Worm (Caenorhabditis elegans) whole organism, L1 larva: ENCODE results near the gene aagr-1.

Experiments
- C04F5.9 ChIP-seq: sonication (generic microtip); optimal IDR thresholded peaks from 2 replicates; lab custom pipeline; 2016; ENCODE audit warnings: missing genetic modification characterization, missing compliant biosample characterization
- aha-1 ChIP-seq: fragments of 150-350 bp; optimal IDR thresholded peaks from 2 replicates; lab custom pipeline; 2014; ENCODE audit warnings: missing biosample characterization, missing genetic modification characterization
- alr-1 ChIP-seq: fragments of 200-800 bp; sonication (Bioruptor generic); optimal IDR thresholded peaks from 2 replicates; lab custom pipeline; 2018; ENCODE audit warnings: borderline replicate concordance, mild to moderate bottlenecking, missing genetic modification characterization, missing compliant biosample characterization
- aly-2 ChIP-seq: fragments of 150-350 bp; optimal IDR thresholded peaks from 2 replicates; lab custom pipeline; 2014; ENCODE audit warnings: missing biosample characterization, missing genetic modification characterization
- ama-1 ChIP-seq: fragments of 150-350 bp; optimal IDR thresholded peaks from 2 replicates; lab custom pipeline; 2014
- blmp-1 ChIP-seq: fragments of 150-350 bp; optimal IDR thresholded peaks from 2 replicates; lab custom pipeline; 2014; ENCODE audit warnings: missing biosample characterization, missing genetic modification characterization
- ceh-63 ChIP-seq: fragments of 200-800 bp; sonication (Bioruptor generic); optimal IDR thresholded peaks from 2 replicates; lab custom pipeline; 2018; ENCODE audit warnings: mild to moderate bottlenecking, missing genetic modification characterization, missing compliant biosample characterization
- ceh-82 ChIP-seq, 3 experiments: fragments of 150-350 bp in 1 of 3; sonication (generic microtip) in 2 of 3; optimal IDR thresholded peaks; 2 replicates each; lab custom pipeline; 2014 to 2017; ENCODE audit warnings: missing biosample characterization in 3 of 3, missing genetic modification characterization in 3 of 3
- dpl-1 ChIP-seq, 3 experiments: fragments of 150-350 bp in 2 of 3; sonication (generic microtip) in 1 of 3; optimal IDR thresholded peaks; 2 replicates each; lab custom pipeline; 2014 to 2017; ENCODE audit warnings: missing biosample characterization in 3 of 3, missing genetic modification characterization in 3 of 3, missing genetic modification reagents in 3 of 3
- dsc-1 ChIP-seq: sonication (generic microtip); optimal IDR thresholded peaks from 2 replicates; lab custom pipeline; 2016; ENCODE audit warnings: mild to moderate bottlenecking, missing genetic modification characterization, missing compliant biosample characterization
- efl-1 ChIP-seq, 4 experiments: fragments of 150-350 bp; optimal IDR thresholded peaks in 3 of 4; peaks in 1 of 4; 1 replicate in 1 of 4; 2 replicates in 3 of 4; lab custom pipeline; 2014; ENCODE audit warnings: missing biosample characterization in 2 of 4, missing genetic modification characterization in 2 of 4, missing genetic modification reagents in 2 of 4
- efl-3 ChIP-seq: fragments of 200-800 bp; sonication (Bioruptor generic); optimal IDR thresholded peaks from 2 replicates; lab custom pipeline; 2018; ENCODE audit warnings: mild to moderate bottlenecking, missing genetic modification characterization, missing compliant biosample characterization
- egl-13 ChIP-seq: sonication (generic microtip); optimal IDR thresholded peaks from 2 replicates; lab custom pipeline; 2016; ENCODE audit warnings: missing genotype, missing genetic modification reagents, missing genetic modification characterization, missing compliant biosample characterization
- elt-3 ChIP-seq, 6 experiments: fragments of 150-350 bp in 1 of 6; sonication (generic microtip); optimal IDR thresholded peaks; 2 replicates each; lab custom pipeline; 2017 to 2018; ENCODE audit warnings: missing biosample characterization in 6 of 6, missing genetic modification characterization in 6 of 6, inconsistent platforms in 1 of 6
- fkh-4 ChIP-seq: sonication (generic microtip); optimal IDR thresholded peaks from 2 replicates; lab custom pipeline; 2016; ENCODE audit warnings: missing compliant biosample characterization, missing genetic modification characterization, borderline replicate concordance
- fkh-8 ChIP-seq: sonication (generic microtip); optimal IDR thresholded peaks from 2 replicates; lab custom pipeline; 2016; ENCODE audit warnings: mild to moderate bottlenecking, missing genetic modification characterization, missing compliant biosample characterization
- fos-1 ChIP-seq: fragments of 150-350 bp; optimal IDR thresholded peaks from 2 replicates; lab custom pipeline; 2014; ENCODE audit warnings: missing biosample characterization, missing genetic modification characterization
- hlh-4 ChIP-seq: sonication (generic microtip); optimal IDR thresholded peaks from 2 replicates; lab custom pipeline; 2016; ENCODE audit warnings: mild to moderate bottlenecking, missing genetic modification characterization, missing compliant biosample characterization
- hpl-2 ChIP-seq: fragments of 150-350 bp; optimal IDR thresholded peaks from 2 replicates; lab custom pipeline; 2014; ENCODE audit warnings: missing biosample characterization, missing genetic modification reagents, missing genetic modification characterization
- irx-1 ChIP-seq: sonication (generic microtip); optimal IDR thresholded peaks from 2 replicates; lab custom pipeline; 2016; ENCODE audit warnings: missing genetic modification characterization, missing compliant biosample characterization
- isw-1 ChIP-seq: fragments of 200-800 bp; sonication (Bioruptor generic); IDR thresholded peaks from 2 replicates; pipeline ENCODE4 v1.3.6; 2022; ENCODE audit warnings: missing genetic modification characterization, missing compliant biosample characterization
- lin-13 ChIP-seq: fragments of 150-350 bp; optimal IDR thresholded peaks from 2 replicates; lab custom pipeline; 2014; ENCODE audit warnings: missing biosample characterization, missing genetic modification reagents, missing genetic modification characterization
- lin-14 ChIP-seq: fragments of 200-800 bp; sonication (Bioruptor generic); optimal IDR thresholded peaks from 2 replicates; lab custom pipeline; 2018; ENCODE audit warnings: mild to moderate bottlenecking, missing genetic modification characterization, moderate library complexity, missing compliant biosample characterization
- lin-15B ChIP-seq: fragments of 150-350 bp; sonication (generic microtip); optimal IDR thresholded peaks from 3 replicates; lab custom pipeline; 2014; ENCODE audit warnings: missing biosample characterization, missing genetic modification characterization
- lin-35 ChIP-seq, 2 experiments: fragments of 150-350 bp; optimal IDR thresholded peaks; 2 replicates each; lab custom pipeline; 2014; ENCODE audit warnings: missing biosample characterization in 2 of 2, missing genetic modification characterization in 2 of 2, missing genetic modification reagents in 2 of 2
- lir-3 ChIP-seq: sonication (generic microtip); optimal IDR thresholded peaks from 2 replicates; lab custom pipeline; 2016; ENCODE audit warnings: mild to moderate bottlenecking, missing genetic modification characterization, moderate library complexity, missing compliant biosample characterization; ENCODE audit not compliant: poor library complexity
- lsy-2 ChIP-seq, 2 experiments: fragments of 150-350 bp; optimal IDR thresholded peaks; 2 replicates each; lab custom pipeline; 2014; ENCODE audit warnings: missing biosample characterization in 2 of 2, missing genetic modification characterization in 2 of 2
- mab-9 ChIP-seq: fragments of 200-800 bp; sonication (Bioruptor generic); IDR thresholded peaks from 2 replicates; pipeline ENCODE4 v1.3.6; 2022; ENCODE audit warnings: missing genetic modification reagents, missing genetic modification characterization, missing compliant biosample characterization
- mdl-1 ChIP-seq, 2 experiments: fragments of 150-350 bp; optimal IDR thresholded peaks; 2 replicates each; lab custom pipeline; 2014 to 2017; ENCODE audit warnings: missing biosample characterization in 2 of 2, missing genetic modification characterization in 2 of 2, inconsistent platforms in 1 of 2
- mef-2 ChIP-seq: fragments of 150-350 bp; optimal IDR thresholded peaks from 2 replicates; lab custom pipeline; 2014; ENCODE audit warnings: missing biosample characterization, missing genetic modification characterization
- mep-1 ChIP-seq: fragments of 150-350 bp; optimal IDR thresholded peaks from 2 replicates; lab custom pipeline; 2014; ENCODE audit warnings: missing biosample characterization, missing genetic modification characterization
- nhr-19 ChIP-seq: fragments of 200-800 bp; sonication (Bioruptor generic); conservative IDR thresholded peaks from 2 replicates; pipeline ENCODE4 v1.3.6; 2022; ENCODE audit warnings: missing genetic modification characterization, missing compliant biosample characterization
- nhr-237 ChIP-seq: fragments of 150-350 bp; optimal IDR thresholded peaks from 2 replicates; lab custom pipeline; 2014; ENCODE audit warnings: missing biosample characterization, missing genetic modification characterization
- nhr-28 ChIP-seq: fragments of 150-350 bp; optimal IDR thresholded peaks from 2 replicates; lab custom pipeline; 2014; ENCODE audit warnings: missing biosample characterization, missing genetic modification characterization
- nhr-76 ChIP-seq: sonication (generic microtip); optimal IDR thresholded peaks from 2 replicates; lab custom pipeline; 2017; ENCODE audit warnings: missing biosample characterization, missing genetic modification characterization
- nhr-77 ChIP-seq: fragments of 150-350 bp; optimal IDR thresholded peaks from 2 replicates; lab custom pipeline; 2014; ENCODE audit warnings: missing biosample characterization, missing genetic modification characterization
- nhr-90 ChIP-seq: sonication (generic microtip); optimal IDR thresholded peaks from 2 replicates; lab custom pipeline; 2016; ENCODE audit warnings: mild to moderate bottlenecking, missing genetic modification characterization, missing compliant biosample characterization; ENCODE audit not compliant: poor library complexity
- pax-3 ChIP-seq: fragments of 200-800 bp; sonication (Bioruptor generic); optimal IDR thresholded peaks from 2 replicates; lab custom pipeline; 2018; ENCODE audit warnings: mild to moderate bottlenecking, missing genetic modification characterization, moderate library complexity, missing compliant biosample characterization
- rnt-1 ChIP-seq: sonication (generic microtip); optimal IDR thresholded peaks from 2 replicates; lab custom pipeline; 2016; ENCODE audit warnings: mild to moderate bottlenecking, missing genetic modification characterization, moderate library complexity, missing compliant biosample characterization
- skn-1 ChIP-seq: fragments of 150-350 bp; optimal IDR thresholded peaks from 2 replicates; lab custom pipeline; 2014; ENCODE audit warnings: missing biosample characterization, missing genetic modification characterization
- snu-23 ChIP-seq: sonication (generic microtip); optimal IDR thresholded peaks from 2 replicates; lab custom pipeline; 2016; ENCODE audit warnings: missing genetic modification characterization, missing compliant biosample characterization
- sox-4 ChIP-seq: sonication (generic microtip); optimal IDR thresholded peaks from 2 replicates; lab custom pipeline; 2016; ENCODE audit warnings: missing genetic modification characterization, missing compliant biosample characterization
- sptf-1 ChIP-seq: fragments of 150-350 bp; optimal IDR thresholded peaks from 2 replicates; lab custom pipeline; 2014; ENCODE audit warnings: missing biosample characterization, missing genetic modification characterization
- sup-37 ChIP-seq: fragments of 200-800 bp; sonication (Bioruptor generic); optimal IDR thresholded peaks from 2 replicates; lab custom pipeline; 2018; ENCODE audit warnings: mild to moderate bottlenecking, missing genetic modification characterization, missing compliant biosample characterization
- swsn-7 ChIP-seq: sonication (generic microtip); optimal IDR thresholded peaks from 2 replicates; lab custom pipeline; 2016; ENCODE audit warnings: missing genetic modification characterization, missing compliant biosample characterization
- unc-130 ChIP-seq: fragments of 150-350 bp; optimal IDR thresholded peaks from 2 replicates; lab custom pipeline; 2017; ENCODE audit warnings: missing biosample characterization, missing genetic modification characterization, inconsistent platforms
- unc-30 ChIP-seq: sonication (generic microtip); optimal IDR thresholded peaks from 2 replicates; lab custom pipeline; 2017; ENCODE audit warnings: missing biosample characterization, missing genetic modification characterization
- unc-98 ChIP-seq: fragments of 200-800 bp; sonication (Bioruptor generic); IDR thresholded peaks from 2 replicates; pipeline ENCODE4 v1.3.6; 2022; ENCODE audit warnings: missing genetic modification characterization, missing compliant biosample characterization
- xbp-1 ChIP-seq: sonication (generic microtip); optimal IDR thresholded peaks from 2 replicates; lab custom pipeline; 2016; ENCODE audit warnings: missing genetic modification characterization, missing compliant biosample characterization

Gene aagr-1

DNA sequence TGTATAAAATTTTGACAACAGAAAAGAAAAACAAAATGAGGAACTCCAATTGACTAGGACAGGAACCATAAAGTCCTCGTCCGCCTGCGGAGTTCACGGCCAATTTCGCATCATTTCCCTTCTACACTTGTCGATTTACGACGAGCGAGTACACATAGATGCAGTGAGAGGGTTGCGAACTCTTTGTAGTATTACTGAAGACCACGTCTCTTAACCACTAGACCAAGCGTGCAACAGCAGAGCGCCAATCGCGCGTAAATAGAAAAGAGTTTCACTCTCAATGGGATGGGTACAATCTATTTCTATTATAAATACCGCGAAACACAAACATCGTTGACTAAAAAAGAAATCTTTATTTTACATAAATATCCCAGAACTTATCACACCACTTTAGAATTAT, 9.1 kb downstream of the aagr-1 start (continued):
- TF ChIP-seq elt-3 (tag; optimal IDR thresholded peaks at IDR 0.05; lab: Kevin White, UChicago) = peak in 2 of 6 experiments; percentile 52 to 55
- TF ChIP-seq xbp-1 (tag; lab: Kevin White, UChicago) = peak; percentile 85
- peak; percentile 95 for TF ChIP-seq snu-23 (GFP tag; lab: Kevin White, UChicago)
- peak; percentile 73 for TF ChIP-seq mab-9 (GFP tag; lab: Robert Waterston, UW)
- TF ChIP-seq hlh-4 (tag; lab: Kevin White, UChicago) = no peak
- peak; percentile 48 to 88 (median 67) for TF ChIP-seq ceh-82 (tag; optimal IDR thresholded peaks at IDR 0.05; lab: Kevin White, UChicago)
- TF ChIP-seq aha-1 = no peak
- TF ChIP-seq mep-1 (tag; lab: Kevin White, UChicago) = peak; percentile 94
- peak; percentile 67 for TF ChIP-seq skn-1
- TF ChIP-seq efl-1 (optimal IDR thresholded peaks at IDR 0.05; lab: Kevin White, UChicago) = peak; percentile 63 to 75
- TF ChIP-seq efl-1 (GFP tag; optimal IDR thresholded peaks at IDR 0.05 in 1 of 2; lab: Kevin White, UChicago) = peak; percentile 56 to 93
- peak; percentile 77 to 87 for TF ChIP-seq lsy-2 (tag; optimal IDR thresholded peaks at IDR 0.05; lab: Kevin White, UChicago)
- TF ChIP-seq lin-13 = peak; percentile 80
- peak; percentile 82 for TF ChIP-seq nhr-19 (GFP tag; lab: Robert Waterston, UW)
- TF ChIP-seq sox-4 = peak; percentile 50
- peak; percentile 76 for TF ChIP-seq irx-1 (tag; lab: Kevin White, UChicago)
- peak; percentile 44 for TF ChIP-seq fos-1 (tag; lab: Kevin White, UChicago)
- peak; percentile 88 for TF ChIP-seq swsn-7
- TF ChIP-seq mef-2 = no peak
- peak; percentile 83 for TF ChIP-seq dsc-1 (tag; lab: Kevin White, UChicago)
- peak; percentile 88 for TF ChIP-seq ama-1
- TF ChIP-seq lin-15B = peak; percentile 32
- TF ChIP-seq C04F5.9 (tag; lab: Kevin White, UChicago) = peak; percentile 6
- no peak for TF ChIP-seq unc-98 (GFP tag; lab: Robert Waterston, UW)
- peak; percentile 48 for TF ChIP-seq isw-1
- TF ChIP-seq lin-14 = peak; percentile 83
- TF ChIP-seq sup-37 = no peak
- no peak for TF ChIP-seq sptf-1 (tag; lab: Kevin White, UChicago)
- TF ChIP-seq alr-1 (tag; lab: Kevin White, UChicago) = no peak
- TF ChIP-seq fkh-4 (tag; lab: Kevin White, UChicago) = no peak
- TF ChIP-seq nhr-90 = peak; percentile 87
- no peak for TF ChIP-seq efl-3
- TF ChIP-seq lin-35 (GFP tag; optimal IDR thresholded peaks at IDR 0.05; lab: Kevin White, UChicago) = peak; percentile 78 to 88
- peak; percentile 59 for TF ChIP-seq fkh-8 (tag; lab: Kevin White, UChicago)
- no peak for TF ChIP-seq nhr-76 (tag; lab: Kevin White, UChicago)
- TF ChIP-seq aly-2 = peak; percentile 79
- TF ChIP-seq unc-30 (tag; lab: Kevin White, UChicago) = no peak
- peak; percentile 76 for TF ChIP-seq hpl-2
- TF ChIP-seq blmp-1 = peak; percentile 44
- TF ChIP-seq pax-3 (tag; lab: Kevin White, UChicago) = peak; percentile 49
- TF ChIP-seq unc-130 (tag; lab: Kevin White, UChicago) = peak; percentile 62
- peak in 1 of 2 experiments; percentile 82 for TF ChIP-seq mdl-1 (tag; optimal IDR thresholded peaks at IDR 0.05; lab: Kevin White, UChicago)
- TF ChIP-seq nhr-77 = peak; percentile 83
- peak; percentile 56 for TF ChIP-seq nhr-237
- peak; percentile 61 for TF ChIP-seq lir-3 (tag; lab: Kevin White, UChicago)
- TF ChIP-seq rnt-1 (tag; lab: Kevin White, UChicago) = peak; percentile 82
- no peak for TF ChIP-seq nhr-28
- peak; percentile 55 for TF ChIP-seq egl-13 (tag; lab: Kevin White, UChicago)
- TF ChIP-seq ceh-63 (GFP tag; lab: Kevin White, UChicago) = peak; percentile 37
- peak; percentile 59 to 67 (median 65) for TF ChIP-seq dpl-1 (GFP tag; optimal IDR thresholded peaks at IDR 0.05; lab: Kevin White, UChicago)
